Fruit fly (Drosophila melanogaster): Measurements from ENCODE around the gene Tektin-C.

- TF ChIP-seq Snoo (tag; optimal IDR thresholded peaks at IDR 0.05), result no peak
- no peak for TF ChIP-seq EcR (GFP tag; optimal IDR thresholded peaks at IDR 0.05)
- TF ChIP-seq CG13204 (GFP tag; optimal IDR thresholded peaks at IDR 0.05), result no peak
- TF ChIP-seq gl (tag; optimal IDR thresholded peaks at IDR 0.05), result no peak
- TF ChIP-seq rn (GFP tag; IDR thresholded peaks at IDR 0.05), result no peak
- TF ChIP-seq CG10348 (GFP tag; IDR thresholded peaks at IDR 0.05), result no peak
- no peak for TF ChIP-seq D1 (tag; optimal IDR thresholded peaks at IDR 0.05)
Observed at dm6 chr3L:5838295-5838694, 42.0 kb upstream of the Tektin-C start.
